Worm (Caenorhabditis elegans): ENCODE results near the gene sek-6.

- no peak for TF ChIP-seq pha-4 (tag; optimal IDR thresholded peaks at IDR 0.05)
- no peak for TF ChIP-seq ztf-11 (tag; optimal IDR thresholded peaks at IDR 0.05)
- peak; percentile 69 for TF ChIP-seq lin-39 (tag; optimal IDR thresholded peaks at IDR 0.05)
- TF ChIP-seq zag-1 (tag; optimal IDR thresholded peaks at IDR 0.05): no peak
- TF ChIP-seq nhr-76 (tag; optimal IDR thresholded peaks at IDR 0.05): no peak
- no peak for TF ChIP-seq pqm-1 (tag; optimal IDR thresholded peaks at IDR 0.05)
- TF ChIP-seq nhr-77 (tag; optimal IDR thresholded peaks at IDR 0.05): no peak
- no peak for TF ChIP-seq mml-1 (tag; optimal IDR thresholded peaks at IDR 0.05)
- TF ChIP-seq fos-1 (tag; optimal IDR thresholded peaks at IDR 0.05): no peak
- no peak for TF ChIP-seq snpc-4 (tag; optimal IDR thresholded peaks at IDR 0.05)
- TF ChIP-seq ceh-28 (tag; optimal IDR thresholded peaks at IDR 0.05): no peak
- no peak for TF ChIP-seq aly-2 (tag; optimal IDR thresholded peaks at IDR 0.05)
- TF ChIP-seq unc-62 (GFP tag; optimal IDR thresholded peaks at IDR 0.05): no peak
- no peak for TF ChIP-seq ZK546.5 (tag; optimal IDR thresholded peaks at IDR 0.05)
Observed at ce11 chrX:10022016-10022415, 8.9 kb upstream of the sek-6 start, which contains the start of gene F42G10.1.

All from whole organism, L3 larva.